Fruit fly (Drosophila melanogaster) whole organism, embryonic: ENCODE measurements around the gene CG13675.

Experiments used
- Asciz ChIP-seq: fragments of 200-800 bp; sonication (Bioruptor generic); optimal IDR thresholded peaks from 2 replicates; lab custom pipeline; 2017; ENCODE audit warnings: missing biosample characterization, mild to moderate bottlenecking, missing genetic modification characterization, missing genetic modification reagents
- Atf-2 ChIP-seq: fragments of 200-800 bp; sonication (Bioruptor generic); optimal IDR thresholded peaks from 2 replicates; lab custom pipeline; 2016; ENCODE audit warnings: missing biosample characterization, missing genetic modification characterization
- B-H1 ChIP-seq: fragments of 200-800 bp; sonication (Bioruptor generic); IDR thresholded peaks from 3 replicates; pipeline ENCODE4 v1.3.6; 2022; ENCODE audit warnings: missing biosample characterization, missing genetic modification characterization
- CG11085 ChIP-seq: fragments of 200-800 bp; sonication (Bioruptor generic); IDR thresholded peaks from 2 replicates; pipeline ENCODE4 v1.3.6; 2022; ENCODE audit warnings: missing biosample characterization, missing genetic modification characterization
- CG11093 ChIP-seq: fragments of 200-800 bp; sonication (Bioruptor generic); IDR thresholded peaks from 3 replicates; pipeline ENCODE4 v1.3.6; 2022; ENCODE audit warnings: missing biosample characterization, missing genetic modification characterization
- CG11398 ChIP-seq: fragments of 200-800 bp; sonication (Bioruptor generic); optimal IDR thresholded peaks from 2 replicates; lab custom pipeline; 2016; ENCODE audit warnings: missing biosample characterization, missing genetic modification characterization
- CG11560 ChIP-seq: fragments of 200-800 bp; sonication (Bioruptor generic); IDR thresholded peaks from 3 replicates; pipeline ENCODE4 v1.3.6; 2022; ENCODE audit warnings: missing biosample characterization, missing genetic modification characterization
- CG14441 ChIP-seq: fragments of 200-800 bp; sonication (Bioruptor generic); IDR thresholded peaks from 2 replicates; pipeline ENCODE4 v1.3.6; 2022; ENCODE audit warnings: missing biosample characterization, missing genetic modification characterization
- CG1529 ChIP-seq: fragments of 200-800 bp; sonication (Bioruptor generic); optimal IDR thresholded peaks from 3 replicates; lab custom pipeline; 2018; ENCODE audit warnings: missing biosample characterization, missing genetic modification characterization
- CG17802 ChIP-seq: fragments of 200-800 bp; sonication (Bioruptor generic); optimal IDR thresholded peaks from 2 replicates; lab custom pipeline; 2018; ENCODE audit warnings: missing biosample characterization, mild to moderate bottlenecking, missing genetic modification characterization, moderate library complexity
- CG2116 ChIP-seq: fragments of 200-800 bp; sonication (Bioruptor generic); optimal IDR thresholded peaks from 3 replicates; lab custom pipeline; 2018; ENCODE audit warnings: missing biosample characterization, mild to moderate bottlenecking, missing genetic modification characterization
- CG30403 ChIP-seq: fragments of 200-800 bp; sonication (Bioruptor generic); optimal IDR thresholded peaks from 3 replicates; lab custom pipeline; 2016; ENCODE audit warnings: missing biosample characterization, missing genetic modification characterization
- CG31441 ChIP-seq: fragments of 200-800 bp; sonication (Bioruptor generic); IDR thresholded peaks from 2 replicates; pipeline ENCODE4 v1.3.6; 2022; ENCODE audit warnings: missing biosample characterization, missing genetic modification characterization
- CG6813 ChIP-seq: fragments of 200-800 bp; sonication (Bioruptor generic); optimal IDR thresholded peaks from 2 replicates; lab custom pipeline; 2017; ENCODE audit warnings: missing biosample characterization, missing genetic modification characterization, mild to moderate bottlenecking, moderate library complexity, missing genetic modification reagents
- CG9817 ChIP-seq: fragments of 200-800 bp; sonication (Bioruptor generic); optimal IDR thresholded peaks from 2 replicates; lab custom pipeline; 2018; ENCODE audit warnings: missing biosample characterization, mild to moderate bottlenecking, missing genetic modification characterization, moderate library complexity
- Deaf1 ChIP-seq: fragments of 200-800 bp; optimal IDR thresholded peaks from 3 replicates; lab custom pipeline; 2019; ENCODE audit warnings: missing biosample characterization, mild to moderate bottlenecking, missing genetic modification characterization, moderate library complexity
- Dll ChIP-seq: fragments of 200-800 bp; sonication (Bioruptor generic); IDR thresholded peaks from 4 replicates; pipeline ENCODE4 v1.3.6; 2022; ENCODE audit warnings: missing biosample characterization, missing genetic modification characterization; ENCODE audit not compliant: partially characterized antibody
- Eip74EF ChIP-seq, 2 experiments: fragments of 200-800 bp in 1 of 2; fragments of >200 bp in 1 of 2; sonication (Bioruptor generic) in 1 of 2; optimal IDR thresholded peaks; 2 replicates each; lab custom pipeline; 2017 to 2019; ENCODE audit warnings: missing biosample characterization in 2 of 2, missing genetic modification characterization in 2 of 2, mild to moderate bottlenecking in 1 of 2, moderate library complexity in 1 of 2
- Ets65A ChIP-seq: fragments of 200-800 bp; sonication (Bioruptor generic); peaks from one replicate; lab custom pipeline; 2016; ENCODE audit warnings: missing biosample characterization, missing genetic modification characterization
- HLH4C ChIP-seq: fragments of 200-800 bp; sonication (Bioruptor generic); IDR thresholded peaks from 3 replicates; pipeline ENCODE4 v1.3.6; 2022; ENCODE audit warnings: missing biosample characterization, missing genetic modification characterization; ENCODE audit not compliant: partially characterized antibody
- Hey ChIP-seq: fragments of 200-800 bp; sonication (Bioruptor generic); optimal IDR thresholded peaks from 3 replicates; lab custom pipeline; 2018; ENCODE audit warnings: missing biosample characterization, mild to moderate bottlenecking, missing genetic modification characterization
- Hmr ChIP-seq: fragments of 200-800 bp; sonication (Bioruptor generic); optimal IDR thresholded peaks from 3 replicates; lab custom pipeline; 2017; ENCODE audit warnings: mild to moderate bottlenecking, missing biosample characterization, missing genetic modification reagents, missing genetic modification characterization
- MBD-R2 ChIP-seq: fragments of 200-800 bp; sonication (Bioruptor generic); IDR thresholded peaks from 2 replicates; pipeline ENCODE4 v1.3.6; 2022; ENCODE audit warnings: missing biosample characterization, missing genetic modification characterization
- Mrtf ChIP-seq: fragments of 200-800 bp; sonication (Bioruptor generic); IDR thresholded peaks from 3 replicates; pipeline ENCODE4 v1.3.6; 2022; ENCODE audit warnings: missing biosample characterization, missing genetic modification characterization
- PHDP ChIP-seq: fragments of 200-800 bp; sonication (Bioruptor generic); optimal IDR thresholded peaks from 3 replicates; lab custom pipeline; 2018; ENCODE audit warnings: missing biosample characterization, mild to moderate bottlenecking, missing genetic modification characterization, moderate library complexity
- Sin3A ChIP-seq: fragments of >200 bp; optimal IDR thresholded peaks from 2 replicates; lab custom pipeline; 2018
- Trl ChIP-seq, 3 experiments: fragments of >200 bp in 2 of 3; fragments of 200-800 bp in 1 of 3; sonication (Bioruptor generic) in 1 of 3; optimal IDR thresholded peaks; 2 replicates in 1 of 3; 3 replicates in 2 of 3; lab custom pipeline; 2016 to 2017; ENCODE audit warnings: missing biosample characterization in 1 of 3, missing genetic modification characterization in 1 of 3
- ap ChIP-seq: fragments of 200-800 bp; sonication (Bioruptor generic); IDR thresholded peaks from 2 replicates; pipeline ENCODE4 v1.3.6; 2022; ENCODE audit warnings: missing biosample characterization, missing genetic modification characterization
- bcd ChIP-seq: fragments of 200-800 bp; sonication (Bioruptor generic); optimal IDR thresholded peaks from 2 replicates; lab custom pipeline; 2017; ENCODE audit warnings: missing biosample characterization, mild to moderate bottlenecking, missing genetic modification characterization
- bigmax ChIP-seq: fragments of 200-800 bp; sonication (Bioruptor generic); optimal IDR thresholded peaks from 2 replicates; lab custom pipeline; 2018; ENCODE audit warnings: missing biosample characterization, mild to moderate bottlenecking, missing genetic modification characterization
- cwo ChIP-seq: fragments of 200-800 bp; sonication (Bioruptor generic); optimal IDR thresholded peaks from 3 replicates; lab custom pipeline; 2017; ENCODE audit warnings: missing biosample characterization, missing genetic modification characterization, mild to moderate bottlenecking, moderate library complexity, missing genetic modification reagents
- dpn ChIP-seq, 2 experiments: fragments of 200-800 bp; sonication (Bioruptor generic); optimal IDR thresholded peaks; 3 replicates each; lab custom pipeline; 2016; ENCODE audit warnings: missing biosample characterization in 2 of 2, missing genetic modification characterization in 2 of 2
- gro ChIP-seq: fragments of 200-800 bp; sonication (Bioruptor generic); optimal IDR thresholded peaks from 2 replicates; lab custom pipeline; 2016; ENCODE audit warnings: missing biosample characterization, missing genetic modification characterization
- ind ChIP-seq: fragments of 200-800 bp; sonication (Bioruptor generic); optimal IDR thresholded peaks from 3 replicates; lab custom pipeline; 2016; ENCODE audit warnings: missing biosample characterization, missing genetic modification characterization
- jumu ChIP-seq: fragments of 200-800 bp; sonication (Bioruptor generic); optimal IDR thresholded peaks from 3 replicates; lab custom pipeline; 2016; ENCODE audit warnings: missing biosample characterization, missing genetic modification characterization
- kay ChIP-seq: fragments of 200-800 bp; sonication (Bioruptor generic); optimal IDR thresholded peaks from 2 replicates; lab custom pipeline; 2016; ENCODE audit warnings: missing biosample characterization, missing genetic modification characterization
- kni ChIP-seq: fragments of 200-800 bp; sonication (Bioruptor generic); optimal IDR thresholded peaks from 3 replicates; lab custom pipeline; 2017; ENCODE audit warnings: mild to moderate bottlenecking, missing biosample characterization, missing genetic modification reagents, missing genetic modification characterization
- mld ChIP-seq: fragments of 200-800 bp; sonication (Bioruptor generic); IDR thresholded peaks from 3 replicates; pipeline ENCODE4 v1.3.6; 2022; ENCODE audit warnings: missing biosample characterization, missing genetic modification characterization; ENCODE audit not compliant: partially characterized antibody
- nerfin-2 ChIP-seq: fragments of 200-800 bp; sonication (Bioruptor generic); IDR thresholded peaks from 2 replicates; pipeline ENCODE4 v1.3.6; 2022; ENCODE audit warnings: missing biosample characterization, missing genetic modification characterization; ENCODE audit not compliant: partially characterized antibody
- psq ChIP-seq: fragments of 200-800 bp; sonication (Bioruptor generic); optimal IDR thresholded peaks from 2 replicates; lab custom pipeline; 2017; ENCODE audit warnings: missing biosample characterization, missing genetic modification characterization
- pum ChIP-seq: fragments of 200-800 bp; sonication (Bioruptor generic); optimal IDR thresholded peaks from 2 replicates; lab custom pipeline; 2016; ENCODE audit warnings: missing biosample characterization, missing genetic modification characterization
- pzg ChIP-seq: fragments of 200-800 bp; sonication (Bioruptor generic); optimal IDR thresholded peaks from 3 replicates; lab custom pipeline; 2018; ENCODE audit warnings: missing biosample characterization, mild to moderate bottlenecking, missing genetic modification characterization, moderate library complexity
- scrt ChIP-seq: fragments of 200-800 bp; sonication (Bioruptor generic); optimal IDR thresholded peaks from 2 replicates; lab custom pipeline; 2018; ENCODE audit warnings: missing biosample characterization, mild to moderate bottlenecking, missing genetic modification characterization, moderate library complexity
- stc ChIP-seq: fragments of 200-800 bp; sonication (Bioruptor generic); IDR thresholded peaks from 2 replicates; pipeline ENCODE4 v1.3.6; 2022; ENCODE audit warnings: missing biosample characterization, missing genetic modification characterization
- sug ChIP-seq: fragments of 200-800 bp; optimal IDR thresholded peaks from 2 replicates; lab custom pipeline; 2019; ENCODE audit warnings: missing biosample characterization, mild to moderate bottlenecking, missing genetic modification characterization, moderate library complexity
- tap ChIP-seq: fragments of 200-800 bp; optimal IDR thresholded peaks from 3 replicates; lab custom pipeline; 2019; ENCODE audit warnings: missing biosample characterization, mild to moderate bottlenecking, missing genetic modification characterization, moderate library complexity
- tgo ChIP-seq: fragments of 200-800 bp; sonication (Bioruptor generic); IDR thresholded peaks from 3 replicates; pipeline ENCODE4 v1.3.6; 2022; ENCODE audit warnings: missing biosample characterization, missing genetic modification characterization
- ttk ChIP-seq: fragments of 200-800 bp; sonication (Bioruptor generic); IDR thresholded peaks from 2 replicates; pipeline ENCODE4 v2.1.2; 2022; ENCODE audit warnings: missing biosample characterization, missing genetic modification characterization

CG13675 gene

DNA sequence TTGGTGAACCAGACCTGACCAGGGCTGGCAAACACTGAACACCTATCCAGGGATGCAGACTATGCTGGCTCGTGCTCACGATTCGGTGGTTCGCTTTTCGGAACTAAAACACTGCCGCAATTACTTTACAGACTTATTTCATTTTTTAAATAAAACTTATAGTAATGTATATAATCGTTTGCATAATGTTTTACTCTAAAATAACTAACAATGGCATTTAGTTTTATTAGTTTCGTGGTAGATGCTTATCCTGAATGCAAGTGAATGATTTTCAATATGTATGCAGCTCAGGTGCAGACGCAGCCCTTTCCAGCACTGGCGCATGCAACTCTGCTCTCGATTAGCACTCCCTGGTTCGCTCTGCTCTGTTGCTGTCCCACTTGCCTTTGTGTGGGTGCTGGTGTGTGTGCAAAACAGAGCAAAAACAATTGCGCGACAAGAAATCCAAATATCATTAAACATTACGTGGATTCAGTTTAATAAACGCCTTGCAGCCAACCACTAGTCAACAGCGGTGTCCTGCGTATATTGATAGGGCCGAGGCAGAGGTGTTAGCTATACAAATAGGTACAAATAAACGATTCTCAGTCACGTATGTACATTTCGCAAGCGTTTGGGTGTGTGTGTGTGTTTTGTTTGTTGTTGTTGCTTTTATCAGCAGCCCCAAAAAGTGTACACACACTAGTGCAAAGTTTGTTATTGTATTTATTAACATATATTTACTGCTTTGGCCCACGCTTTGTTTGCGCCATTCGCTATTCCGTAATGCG is 21.5 kb upstream of the CG13675 start, which contains the start of the genes ERR and Atg18a (continued):
- TF ChIP-seq sug (tag; lab: Kevin White, UChicago) (peak; percentile 89), B-H1 (GFP tag; lab: Robert Waterston, UW) (peak; percentile 82), pum (GFP tag; lab: Kevin White, UChicago) (peak; percentile 83), ap (peak; percentile 74), bigmax (GFP tag; lab: Kevin White, UChicago) (no peak), CG6813 (GFP tag; lab: Kevin White, UChicago) (no peak), cwo (GFP tag; lab: Kevin White, UChicago) (peak; percentile 51), CG2116 (GFP tag; lab: Kevin White, UChicago) (peak; percentile 99), tap (tag; lab: Kevin White, UChicago) (no peak), CG17802 (peak; percentile 31), psq (GFP tag; lab: Kevin White, UChicago) (peak; percentile 57), MBD-R2 (GFP tag; lab: Robert Waterston, UW) (peak; percentile 76), scrt (GFP tag; lab: Kevin White, UChicago) (peak; percentile 73), CG11560 (peak; percentile 80), CG9817 (tag; lab: Kevin White, UChicago) (peak; percentile 91), ind (GFP tag; lab: Kevin White, UChicago) (peak; percentile 91), Asciz (GFP tag; lab: Kevin White, UChicago) (no peak), Hmr (peak; percentile 89), HLH4C (GFP tag; lab: Robert Waterston, UW) (peak; percentile 45; the same call in 1 of the 3 replicates), ttk (GFP tag; lab: Robert Waterston, UW) (peak; percentile 81), CG11398 (peak; percentile 8), CG11085 (GFP tag; lab: Robert Waterston, UW) (peak; percentile 88), nerfin-2 (GFP tag; lab: Robert Waterston, UW) (0 out of 2 replicates have a peak, but pooled peaks have one; percentile 26), mld (no peak), Trl (optimal IDR thresholded peaks at IDR 0.05; lab: Kevin White, UChicago) (peak in 1 of 2 experiments; percentile 49), Trl (GFP tag; optimal IDR thresholded peaks at IDR 0.05; lab: Kevin White, UChicago) (peak; percentile 84), Atf-2 (peak; percentile 45), jumu (peak; percentile 87), kay (GFP tag; lab: Kevin White, UChicago) (peak; percentile 40), Ets65A (GFP tag; lab: Kevin White, UChicago) (peak; percentile 99), Mrtf (peak; percentile 79), Dll (GFP tag; lab: Robert Waterston, UW) (peak; percentile 67), CG1529 (GFP tag; lab: Kevin White, UChicago) (peak; percentile 36), Deaf1 (tag; lab: Kevin White, UChicago) (peak; percentile 28), bcd (GFP tag; lab: Kevin White, UChicago) (peak; percentile 88), stc (GFP tag; lab: Robert Waterston, UW) (peak; percentile 40; the same call in 1 of the 2 replicates), tgo (GFP tag; lab: Robert Waterston, UW) (peak; percentile 85), dpn (GFP tag; optimal IDR thresholded peaks at IDR 0.05; lab: Kevin White, UChicago) (peak; percentile 85 to 88), gro (GFP tag; lab: Kevin White, UChicago) (peak; percentile 66), Sin3A (lab: Kevin White, UChicago) (peak; percentile 98), Hey (peak; percentile 57), Eip74EF (GFP tag; optimal IDR thresholded peaks at IDR 0.05; lab: Kevin White, UChicago) (no peak), PHDP (tag; lab: Kevin White, UChicago) (peak; percentile 75), pzg (peak; percentile 88), CG14441 (peak; percentile 90), CG31441 (peak; percentile 83; the same call in 1 of the 2 replicates), CG30403 (GFP tag; lab: Kevin White, UChicago) (peak; percentile 93), kni (GFP tag; lab: Kevin White, UChicago) (peak; percentile 90), CG11093 (GFP tag; lab: Robert Waterston, UW) (peak; percentile 81)
